Worm (Caenorhabditis elegans) whole organism, L4 larva: ENCODE results near the gene hrg-4.

Experiments
- F44E2.7 ChIP-seq: fragments of 200-800 bp; sonication (Bioruptor generic); IDR thresholded peaks from 2 replicates; pipeline ENCODE4 v2.1.2; 2022; ENCODE audit warnings: missing genetic modification characterization, missing compliant biosample characterization
- T26A8.4 ChIP-seq: fragments of 200-800 bp; sonication (Bioruptor generic); IDR thresholded peaks from 2 replicates; pipeline ENCODE4 v1.3.6; 2022; ENCODE audit warnings: missing genetic modification characterization, missing compliant biosample characterization
- Y105C5A.15 ChIP-seq: fragments of 200-800 bp; sonication (Bioruptor generic); IDR thresholded peaks from 2 replicates; pipeline ENCODE4 v1.3.6; 2022; ENCODE audit warnings: missing genetic modification characterization, missing compliant biosample characterization
- Y48G9A.11 ChIP-seq: fragments of 200-800 bp; sonication (Bioruptor generic); IDR thresholded peaks from 2 replicates; pipeline ENCODE4 v1.3.6; 2022; ENCODE audit warnings: missing genetic modification reagents, missing genetic modification characterization, missing compliant biosample characterization
- Y75B8A.6 ChIP-seq: fragments of 200-800 bp; sonication (Bioruptor generic); IDR thresholded peaks from 2 replicates; pipeline ENCODE4 v1.3.6; 2022; ENCODE audit warnings: missing genetic modification reagents, missing genetic modification characterization, missing compliant biosample characterization
- aha-1 ChIP-seq: fragments of 150-350 bp; peaks from one replicate; lab custom pipeline; 2014; ENCODE audit warnings: missing biosample characterization, missing genetic modification characterization
- attf-4 ChIP-seq: sonication (generic microtip); optimal IDR thresholded peaks from 3 replicates; lab custom pipeline; 2017; ENCODE audit warnings: missing biosample characterization, missing genetic modification characterization
- ceh-44 ChIP-seq: fragments of 200-800 bp; sonication (Bioruptor generic); IDR thresholded peaks from 2 replicates; pipeline ENCODE4 v1.3.6; 2022; ENCODE audit warnings: missing genetic modification reagents, missing genetic modification characterization, missing compliant biosample characterization
- ceh-82 ChIP-seq: sonication (generic microtip); optimal IDR thresholded peaks from 2 replicates; lab custom pipeline; 2017; ENCODE audit warnings: missing biosample characterization, missing genetic modification characterization
- ces-1 ChIP-seq: fragments of 150-350 bp; sonication (generic microtip); optimal IDR thresholded peaks from 4 replicates; lab custom pipeline; 2014; ENCODE audit warnings: missing biosample characterization, missing genetic modification reagents, missing genetic modification characterization
- fkh-10 ChIP-seq: fragments of 150-350 bp; optimal IDR thresholded peaks from 2 replicates; lab custom pipeline; 2014; ENCODE audit warnings: missing biosample characterization, missing genetic modification reagents, missing genetic modification characterization
- jun-1 ChIP-seq: fragments of 150-350 bp; optimal IDR thresholded peaks from 2 replicates; lab custom pipeline; 2014; ENCODE audit warnings: missing biosample characterization, missing genetic modification reagents, missing genetic modification characterization
- lin-1 ChIP-seq: fragments of 200-800 bp; sonication (Bioruptor generic); IDR thresholded peaks from 2 replicates; pipeline ENCODE4 v1.3.6; 2022; ENCODE audit warnings: missing genetic modification reagents, missing genetic modification characterization, missing compliant biosample characterization
- lin-13 ChIP-seq: fragments of 150-350 bp; optimal IDR thresholded peaks from 2 replicates; lab custom pipeline; 2014; ENCODE audit warnings: missing biosample characterization, missing genetic modification reagents, missing genetic modification characterization
- lin-29 ChIP-seq: fragments of 200-800 bp; sonication (Bioruptor generic); IDR thresholded peaks from 2 replicates; pipeline ENCODE4 v1.3.6; 2022; ENCODE audit warnings: missing genetic modification reagents, missing genetic modification characterization, missing compliant biosample characterization
- lin-38 ChIP-seq: fragments of 200-800 bp; sonication (Bioruptor generic); IDR thresholded peaks from 2 replicates; pipeline ENCODE4 v1.3.6; 2022; ENCODE audit warnings: missing genetic modification reagents, missing genetic modification characterization, missing compliant biosample characterization
- lsy-2 ChIP-seq, 2 experiments: fragments of 150-350 bp in 1 of 2; sonication (generic microtip) in 1 of 2; optimal IDR thresholded peaks; 2 replicates each; lab custom pipeline; 2014 to 2017; ENCODE audit warnings: missing biosample characterization in 2 of 2, missing genetic modification characterization in 2 of 2
- mdl-1 ChIP-seq, 2 experiments: fragments of 150-350 bp in 1 of 2; sonication (generic microtip) in 1 of 2; optimal IDR thresholded peaks; 2 replicates each; lab custom pipeline; 2014 to 2017; ENCODE audit warnings: missing biosample characterization in 2 of 2, missing genetic modification characterization in 2 of 2
- mdt-29 ChIP-seq: fragments of 200-800 bp; sonication (Bioruptor generic); IDR thresholded peaks from 2 replicates; pipeline ENCODE4 v1.3.6; 2022; ENCODE audit warnings: missing genetic modification reagents, missing genetic modification characterization, missing compliant biosample characterization
- mxl-2 ChIP-seq: fragments of 200-800 bp; sonication (Bioruptor generic); conservative IDR thresholded peaks from 2 replicates; pipeline ENCODE4 v1.3.6; 2022; ENCODE audit warnings: missing genetic modification reagents, missing genetic modification characterization, missing compliant biosample characterization
- mxl-3 ChIP-seq: fragments of 200-800 bp; sonication (Bioruptor generic); optimal IDR thresholded peaks from 2 replicates; lab custom pipeline; 2018; ENCODE audit warnings: mild to moderate bottlenecking, missing genetic modification characterization, missing compliant biosample characterization
- nhr-102 ChIP-seq: sonication (generic microtip); optimal IDR thresholded peaks from 2 replicates; lab custom pipeline; 2016; ENCODE audit warnings: mild to moderate bottlenecking, missing genetic modification characterization, moderate library complexity, missing compliant biosample characterization
- nhr-237 ChIP-seq: sonication (generic microtip); optimal IDR thresholded peaks from 2 replicates; lab custom pipeline; 2017; ENCODE audit warnings: missing biosample characterization, missing genetic modification characterization
- nhr-41 ChIP-seq: fragments of 200-800 bp; sonication (Bioruptor generic); IDR thresholded peaks from 2 replicates; pipeline ENCODE4 v1.3.6; 2022; ENCODE audit warnings: missing genetic modification reagents, missing genetic modification characterization, missing compliant biosample characterization
- nhr-48 ChIP-seq: sonication (generic microtip); optimal IDR thresholded peaks from 2 replicates; lab custom pipeline; 2016; ENCODE audit warnings: mild to moderate bottlenecking, missing genetic modification characterization, missing compliant biosample characterization
- sdz-12 ChIP-seq: fragments of 200-800 bp; sonication (Bioruptor generic); optimal IDR thresholded peaks from 2 replicates; lab custom pipeline; 2018; ENCODE audit warnings: mild to moderate bottlenecking, missing genetic modification characterization, missing compliant biosample characterization
- spr-3 ChIP-seq: fragments of 200-800 bp; sonication (Bioruptor generic); optimal IDR thresholded peaks from 2 replicates; lab custom pipeline; 2018; ENCODE audit warnings: mild to moderate bottlenecking, missing genetic modification characterization, missing compliant biosample characterization
- unc-130 ChIP-seq: sonication (generic microtip); optimal IDR thresholded peaks from 2 replicates; lab custom pipeline; 2016; ENCODE audit warnings: missing genetic modification reagents, missing genetic modification characterization, missing compliant biosample characterization
- unc-62 ChIP-seq, 3 experiments: fragments of 150-350 bp in 1 of 3; sonication (generic microtip); optimal IDR thresholded peaks in 2 of 3; peaks in 1 of 3; 1 replicate in 1 of 3; 2 replicates in 2 of 3; lab custom pipeline; 2014 to 2017; ENCODE audit warnings: missing biosample characterization in 3 of 3, missing genetic modification characterization in 3 of 3, missing genetic modification reagents in 3 of 3, missing genotype in 1 of 3
- vab-7 ChIP-seq: fragments of 200-800 bp; sonication (Bioruptor generic); IDR thresholded peaks from 2 replicates; pipeline ENCODE4 v1.3.6; 2022; ENCODE audit warnings: missing genetic modification reagents, missing genetic modification characterization, missing compliant biosample characterization

hrg-4 gene

DNA sequence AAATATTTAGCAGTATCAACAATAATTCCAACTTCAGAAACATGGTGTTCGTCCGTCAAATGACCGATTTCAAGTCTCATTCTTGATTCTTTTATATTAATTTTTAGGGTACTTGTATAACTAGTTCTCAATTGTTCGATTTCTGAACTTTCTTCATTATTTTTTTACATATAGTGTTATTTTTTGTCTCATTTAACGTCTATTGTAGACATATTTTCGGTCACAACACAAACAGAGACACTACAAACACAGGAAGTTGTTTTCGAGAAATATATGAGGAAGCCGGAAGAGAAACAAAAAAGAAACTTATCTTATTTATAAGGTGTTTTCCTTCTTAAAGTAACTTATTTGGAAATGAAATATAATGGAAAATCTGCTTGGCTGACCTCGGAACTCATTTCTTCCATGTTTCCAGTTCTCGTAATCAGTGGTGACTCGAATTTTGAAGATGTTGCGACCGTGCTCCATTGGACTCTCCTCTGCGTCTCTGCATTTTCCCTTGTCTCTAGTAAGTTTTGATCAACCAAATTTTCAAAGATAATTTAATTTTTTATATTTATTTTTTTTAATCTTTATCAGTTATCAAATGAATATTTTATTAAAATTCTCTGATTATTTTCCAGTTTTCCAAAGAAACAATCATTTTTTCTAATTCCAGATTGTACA is 23.0 kb upstream of the hrg-4 start, which contains the start of the genes F36H1.12 and lin-3:
Gene F36H1.12 (minus strand): TSS at position 51 of the 666 bp plus-strand sequence.
Gene lin-3 (plus strand): TSS at position 657 of the 666 bp plus-strand sequence.
- TF ChIP-seq Y105C5A.15 (GFP tag; lab: Robert Waterston, UW) (no peak), fkh-10 (GFP tag; lab: Kevin White, UChicago) (no peak), T26A8.4 (GFP tag; lab: Robert Waterston, UW) (no peak), mdl-1 (tag; optimal IDR thresholded peaks at IDR 0.05; lab: Kevin White, UChicago) (no peak), unc-130 (GFP tag; lab: Kevin White, UChicago) (peak; percentile 19), lin-38 (GFP tag; lab: Robert Waterston, UW) (peak; percentile 85), ces-1 (GFP tag; lab: Kevin White, UChicago) (no peak), vab-7 (GFP tag; lab: Robert Waterston, UW) (no peak), ceh-44 (GFP tag; lab: Robert Waterston, UW) (0 out of 2 replicates have a peak, but pooled peaks have one; percentile 31), lin-13 (GFP tag; lab: Kevin White, UChicago) (no peak)

DNA sequence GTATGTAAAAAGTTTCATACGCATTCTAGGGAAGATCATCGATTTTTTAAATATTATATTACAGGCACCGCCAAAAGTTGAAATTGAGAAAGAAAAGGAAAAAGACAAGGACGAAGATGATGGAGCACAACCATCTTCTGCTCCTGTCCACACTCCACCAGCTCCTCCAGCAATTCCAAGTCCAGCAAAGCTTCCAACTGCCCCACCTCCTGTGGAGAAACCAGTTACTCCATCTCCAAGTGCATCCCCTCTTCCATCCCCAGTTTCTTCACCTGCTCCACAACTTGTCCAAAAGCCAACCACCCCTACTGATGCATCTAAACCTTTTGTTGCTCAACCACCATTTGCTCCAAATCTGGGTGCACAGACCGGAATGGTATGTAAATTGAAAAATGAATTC is 21.2 kb upstream of the hrg-4 start:
- no peak for TF ChIP-seq mxl-2 (GFP tag; lab: Robert Waterston, UW)
- TF ChIP-seq unc-62 (GFP tag; optimal IDR thresholded peaks at IDR 0.05 in 1 of 2; lab: Kevin White, UChicago) = peak in 1 of 2 experiments; percentile 91
- no peak for TF ChIP-seq unc-62 (tag; optimal IDR thresholded peaks at IDR 0.05; lab: Kevin White, UChicago)
- no peak for TF ChIP-seq mxl-3 (GFP tag; lab: Kevin White, UChicago)
- TF ChIP-seq, all 104 proteins: peak for 1

DNA sequence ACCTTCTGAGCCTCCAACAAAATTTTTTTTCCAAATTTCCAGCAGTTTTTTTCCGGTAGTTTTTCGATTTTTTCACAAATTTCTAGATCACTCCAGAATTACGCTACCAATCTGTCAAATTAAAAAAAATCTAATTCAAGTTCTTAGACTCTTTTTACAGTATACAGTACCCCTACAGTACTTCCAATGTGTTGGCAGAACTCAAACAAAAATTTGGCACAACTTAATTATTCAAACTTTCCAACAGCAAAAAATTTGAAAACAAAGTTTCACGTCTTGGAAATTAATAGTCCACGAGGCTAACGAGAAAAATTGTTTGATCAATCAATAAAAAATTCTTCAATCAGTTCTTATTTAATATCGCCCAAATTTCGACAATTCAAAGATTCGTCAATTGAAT is 19.0 kb upstream of the hrg-4 start, which contains the start of gene F36H1.3:
Gene F36H1.3 (plus strand): TSS at position 323 of the 400 bp plus-strand sequence.
- no peak for TF ChIP-seq lin-29 (GFP tag; lab: Robert Waterston, UW)
- peak in 1 of 2 experiments; percentile 92 for TF ChIP-seq unc-62 (GFP tag; optimal IDR thresholded peaks at IDR 0.05 in 1 of 2; lab: Kevin White, UChicago)
- TF ChIP-seq unc-62 (tag; optimal IDR thresholded peaks at IDR 0.05; lab: Kevin White, UChicago) = no peak
- no peak for TF ChIP-seq attf-4 (tag; lab: Kevin White, UChicago)
- TF ChIP-seq jun-1 (tag; lab: Kevin White, UChicago) = no peak
- TF ChIP-seq lsy-2 (tag; optimal IDR thresholded peaks at IDR 0.05; lab: Kevin White, UChicago) = no peak
- peak; percentile 39 for TF ChIP-seq aha-1 (tag; lab: Kevin White, UChicago)
- no peak for TF ChIP-seq spr-3

DNA sequence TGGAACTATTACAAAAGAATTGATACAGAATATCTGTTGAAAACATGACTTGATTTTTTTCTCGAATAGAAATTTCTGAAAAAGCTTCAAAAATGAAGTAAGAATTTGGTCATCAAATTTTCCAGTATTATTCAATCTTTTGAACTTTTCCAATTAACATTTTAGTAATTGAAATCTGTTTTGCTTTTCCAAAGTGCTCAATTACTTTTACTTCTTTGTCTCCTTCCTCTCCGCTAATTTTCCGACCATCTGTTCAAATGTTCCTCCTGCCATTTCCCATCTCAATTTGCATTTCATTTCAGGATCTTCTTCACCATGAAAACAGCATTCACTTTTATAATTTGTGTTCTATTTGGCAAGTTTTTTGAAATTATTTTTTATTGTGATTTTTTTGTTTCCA is 18.1 kb upstream of the hrg-4 start, which contains the start of gene F36H1.11:
Gene F36H1.11 (plus strand): TSS at position 301 of the 400 bp plus-strand sequence.
- no peak for TF ChIP-seq F44E2.7 (GFP tag; lab: Robert Waterston, UW)
- TF ChIP-seq lin-1 = no peak
- no peak for TF ChIP-seq nhr-102
- TF ChIP-seq nhr-41 = no peak
- no peak for TF ChIP-seq sdz-12 (GFP tag; lab: Kevin White, UChicago)
- TF ChIP-seq ceh-82 (tag; lab: Kevin White, UChicago) = no peak
- TF ChIP-seq Y48G9A.11 (GFP tag; lab: Robert Waterston, UW) = no peak
- TF ChIP-seq aha-1 (tag; lab: Kevin White, UChicago) = no peak
- TF ChIP-seq Y75B8A.6 (GFP tag; lab: Robert Waterston, UW) = no peak

DNA sequence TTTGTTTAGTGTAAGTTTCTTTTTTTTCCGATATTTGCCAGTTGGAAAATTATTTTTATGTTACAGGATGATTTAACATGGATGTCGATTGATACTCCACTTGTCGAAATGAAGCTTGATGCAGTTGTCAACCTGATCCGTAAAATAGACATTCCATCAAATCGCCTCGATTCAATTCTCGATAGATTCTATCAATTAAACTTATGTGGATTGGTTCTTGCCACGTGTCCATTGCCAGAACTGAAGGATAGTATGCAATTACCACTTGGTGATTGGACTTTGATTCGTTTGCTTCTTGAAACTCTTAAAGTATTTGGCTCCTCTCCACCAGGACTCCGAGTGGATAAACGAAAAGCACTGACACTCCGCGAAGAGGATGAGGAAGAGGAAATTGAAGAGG is 13.6 kb upstream of the hrg-4 start:
- no peak for TF ChIP-seq nhr-48 (tag; lab: Kevin White, UChicago)
- TF ChIP-seq nhr-237 (tag; lab: Kevin White, UChicago) = no peak
- TF ChIP-seq unc-62 (GFP tag; optimal IDR thresholded peaks at IDR 0.05 in 1 of 2; lab: Kevin White, UChicago) = peak in 1 of 2 experiments; percentile 96
- TF ChIP-seq unc-62 (tag; optimal IDR thresholded peaks at IDR 0.05; lab: Kevin White, UChicago) = no peak
- no peak for TF ChIP-seq mdt-29
- no peak for TF ChIP-seq fkh-10 (GFP tag; lab: Kevin White, UChicago)
